Fruit fly (Drosophila melanogaster) S2 (cell line): Measurements from ENCODE around the gene AkhR.

ENCODE experiments used
- CG8478 ChIP-seq: fragments of >200 bp; optimal IDR thresholded peaks from 2 replicates; lab custom pipeline; 2018
- CTCF ChIP-seq, 2 experiments: fragments of >200 bp; optimal IDR thresholded peaks; 2 replicates each; lab custom pipeline; 2018

- TF ChIP-seq CG8478 (lab: Kevin White, UChicago) (no peak), CTCF (optimal IDR thresholded peaks at IDR 0.05; lab: Kevin White, UChicago) (no peak)
These were observed 29.4 kb downstream of the AkhR start, which contains the start of gene CG11327 for dm6 chr2L:6686612-6687011.
